Worm (Caenorhabditis elegans): ENCODE measurements around the gene Y54G2A.12.

Y54G2A.12 gene

DNA sequence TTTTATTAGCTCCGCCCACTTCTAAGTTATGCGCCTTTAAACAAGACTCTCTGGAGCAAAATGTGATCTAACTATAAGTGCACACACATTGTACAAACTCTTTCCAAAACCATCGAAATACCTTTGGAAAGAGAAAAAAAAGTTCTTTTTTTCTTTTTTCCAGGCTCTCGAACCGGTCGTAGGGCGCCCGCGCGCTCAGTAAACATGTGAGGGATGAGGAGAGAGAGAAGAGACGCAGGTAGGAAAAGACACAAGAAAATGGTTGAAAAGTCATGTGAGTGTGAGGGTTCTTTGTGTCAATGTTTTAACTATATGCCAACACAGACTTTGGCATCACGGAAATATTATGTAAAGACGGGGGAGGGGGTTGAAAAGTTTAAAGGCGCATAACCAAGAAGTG lies 8.1 kb downstream of the Y54G2A.12 start (continued):
- peak; percentile 78 for TF ChIP-seq dmd-6 (GFP tag; IDR thresholded peaks at IDR 0.05)
- peak in 1 of 2 experiments; percentile 43 for TF ChIP-seq hif-1 (tag; optimal IDR thresholded peaks at IDR 0.05)
- TF ChIP-seq mxl-2 (GFP tag; conservative IDR thresholded peaks at IDR 0.05) = no peak
- TF ChIP-seq mxl-3 (GFP tag; optimal IDR thresholded peaks at IDR 0.05) = peak; percentile 73
- peak in 1 of 2 experiments; percentile 98 for TF ChIP-seq unc-62 (GFP tag; optimal IDR thresholded peaks at IDR 0.05 in 1 of 2)
- no peak for TF ChIP-seq unc-62 (tag; optimal IDR thresholded peaks at IDR 0.05)
- 0 out of 2 replicates have a peak, but pooled peaks have one; percentile 10 for TF ChIP-seq madf-9 (GFP tag; conservative IDR thresholded peaks at IDR 0.05)
- peak; percentile 66 for TF ChIP-seq nhr-11 (tag; optimal IDR thresholded peaks at IDR 0.05)
- peak; percentile 98 for TF ChIP-seq aha-1 (tag)
- TF ChIP-seq ceh-28 (tag; optimal IDR thresholded peaks at IDR 0.05) = no peak
- peak; percentile 53 for TF ChIP-seq nhr-10 (tag; optimal IDR thresholded peaks at IDR 0.05)
- TF ChIP-seq unc-39 (tag; optimal IDR thresholded peaks at IDR 0.05) = no peak
- no peak for TF ChIP-seq Y5F2A.4 (GFP tag; optimal IDR thresholded peaks at IDR 0.05)
- TF ChIP-seq nhr-77 (tag; optimal IDR thresholded peaks at IDR 0.05) = peak; percentile 85

DNA sequence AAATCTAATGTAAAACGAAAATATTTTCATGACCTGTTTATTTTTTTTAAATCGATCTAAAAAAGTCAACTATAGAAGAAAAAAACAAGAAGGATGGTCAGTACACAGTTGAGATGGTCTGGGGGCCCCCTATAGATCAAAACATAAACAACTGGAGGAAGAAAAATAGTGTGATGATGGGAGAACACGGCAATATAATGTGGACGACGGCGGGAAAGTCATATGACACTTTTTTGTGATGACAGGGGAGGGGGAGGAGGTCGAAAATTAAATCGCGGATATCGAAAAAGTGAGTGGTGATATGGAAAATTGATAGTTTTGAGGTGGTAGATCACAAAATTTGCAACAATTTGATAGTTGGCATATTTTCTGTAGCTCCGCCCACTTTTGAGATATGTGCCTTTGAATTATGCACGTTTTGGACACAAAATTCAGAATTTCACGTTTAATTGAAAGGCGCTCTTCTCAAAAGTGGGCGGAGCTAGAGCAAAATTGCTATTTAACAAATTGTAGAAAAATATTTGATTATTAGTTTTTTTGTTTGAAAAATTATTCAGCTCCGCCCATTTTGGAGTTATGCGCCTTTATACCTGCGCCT lies 9.2 kb downstream of the Y54G2A.12 start:
- TF ChIP-seq cey-2 (tag; optimal IDR thresholded peaks at IDR 0.05; ENCODE audit: borderline replicate concordance, insufficient read depth) = no peak
- no peak for TF ChIP-seq unc-39 (tag; optimal IDR thresholded peaks at IDR 0.05)
- TF ChIP-seq F26F4.8 (GFP tag; conservative IDR thresholded peaks at IDR 0.05) = no peak
- TF ChIP-seq F10B5.3 (tag; optimal IDR thresholded peaks at IDR 0.05) = no peak
- no peak for TF ChIP-seq jun-1 (tag; optimal IDR thresholded peaks at IDR 0.05)
- TF ChIP-seq aha-1 (tag) = peak; percentile 36
- no peak for TF ChIP-seq Y105C5A.15 (GFP tag; IDR thresholded peaks at IDR 0.05)
- TF ChIP-seq set-16 (GFP tag; IDR thresholded peaks at IDR 0.05) = no peak
- no peak for TF ChIP-seq zag-1 (tag; optimal IDR thresholded peaks at IDR 0.05)
- no peak for TF ChIP-seq tag-97 (GFP tag; IDR thresholded peaks at IDR 0.05)
- TF ChIP-seq ceh-82 (tag; optimal IDR thresholded peaks at IDR 0.05) = no peak
- TF ChIP-seq lin-15B (tag; optimal IDR thresholded peaks at IDR 0.05) = no peak
- no peak for TF ChIP-seq dmd-9 (GFP tag; IDR thresholded peaks at IDR 0.05)
- TF ChIP-seq D1046.2 (GFP tag; IDR thresholded peaks at IDR 0.05) = no peak
- no peak for TF ChIP-seq pha-4 (GFP tag; IDR thresholded peaks at IDR 0.05)
- peak; percentile 28 for TF ChIP-seq pha-4 (tag; optimal IDR thresholded peaks at IDR 0.05)
- no peak for TF ChIP-seq pqm-1 (tag; optimal IDR thresholded peaks at IDR 0.05)
- TF ChIP-seq nhr-111 (GFP tag; optimal IDR thresholded peaks at IDR 0.05) = no peak
- no peak for TF ChIP-seq spr-1 (tag; optimal IDR thresholded peaks at IDR 0.05)
- TF ChIP-seq ces-1 (GFP tag; optimal IDR thresholded peaks at IDR 0.05) = no peak
- TF ChIP-seq unc-130 (GFP tag; optimal IDR thresholded peaks at IDR 0.05) = no peak
- no peak for TF ChIP-seq nhr-41 (GFP tag; IDR thresholded peaks at IDR 0.05)
- peak; percentile 33 for TF ChIP-seq nhr-28 (tag; optimal IDR thresholded peaks at IDR 0.05)
- TF ChIP-seq ceh-44 (GFP tag; IDR thresholded peaks at IDR 0.05) = no peak
- no peak for TF ChIP-seq T20F7.1 (GFP tag; optimal IDR thresholded peaks at IDR 0.05)
- no peak for TF ChIP-seq Y48G9A.11 (GFP tag; IDR thresholded peaks at IDR 0.05)
- TF ChIP-seq mdt-29 (GFP tag; IDR thresholded peaks at IDR 0.05) = no peak
- TF ChIP-seq fos-1 (tag; optimal IDR thresholded peaks at IDR 0.05) = no peak
- TF ChIP-seq tra-1 (GFP tag; IDR thresholded peaks at IDR 0.05) = no peak
- no peak for TF ChIP-seq ZK337.2 (GFP tag; IDR thresholded peaks at IDR 0.05)
- no peak for TF ChIP-seq nhr-25 (tag; optimal IDR thresholded peaks at IDR 0.05; ENCODE audit: borderline replicate concordance, insufficient read depth)
- TF ChIP-seq duxl-1 (tag; optimal IDR thresholded peaks at IDR 0.05; ENCODE audit: poor library complexity) = no peak
- TF ChIP-seq dmd-6 (GFP tag; IDR thresholded peaks at IDR 0.05) = no peak
- TF ChIP-seq egl-43 (GFP tag; IDR thresholded peaks at IDR 0.05) = no peak
- TF ChIP-seq mep-1 (tag; optimal IDR thresholded peaks at IDR 0.05) = peak; percentile 29
- TF ChIP-seq dve-1 (tag; optimal IDR thresholded peaks at IDR 0.05; ENCODE audit: insufficient read depth) = peak; percentile 32
- no peak for TF ChIP-seq daf-19 (GFP tag; conservative IDR thresholded peaks at IDR 0.05)
- no peak for TF ChIP-seq ama-1 (optimal IDR thresholded peaks at IDR 0.05)
- no peak for TF ChIP-seq zip-11 (GFP tag; IDR thresholded peaks at IDR 0.05)
